Fruit fly (Drosophila melanogaster): ENCODE results near the gene Nek2.

The Nek2 gene

DNA sequence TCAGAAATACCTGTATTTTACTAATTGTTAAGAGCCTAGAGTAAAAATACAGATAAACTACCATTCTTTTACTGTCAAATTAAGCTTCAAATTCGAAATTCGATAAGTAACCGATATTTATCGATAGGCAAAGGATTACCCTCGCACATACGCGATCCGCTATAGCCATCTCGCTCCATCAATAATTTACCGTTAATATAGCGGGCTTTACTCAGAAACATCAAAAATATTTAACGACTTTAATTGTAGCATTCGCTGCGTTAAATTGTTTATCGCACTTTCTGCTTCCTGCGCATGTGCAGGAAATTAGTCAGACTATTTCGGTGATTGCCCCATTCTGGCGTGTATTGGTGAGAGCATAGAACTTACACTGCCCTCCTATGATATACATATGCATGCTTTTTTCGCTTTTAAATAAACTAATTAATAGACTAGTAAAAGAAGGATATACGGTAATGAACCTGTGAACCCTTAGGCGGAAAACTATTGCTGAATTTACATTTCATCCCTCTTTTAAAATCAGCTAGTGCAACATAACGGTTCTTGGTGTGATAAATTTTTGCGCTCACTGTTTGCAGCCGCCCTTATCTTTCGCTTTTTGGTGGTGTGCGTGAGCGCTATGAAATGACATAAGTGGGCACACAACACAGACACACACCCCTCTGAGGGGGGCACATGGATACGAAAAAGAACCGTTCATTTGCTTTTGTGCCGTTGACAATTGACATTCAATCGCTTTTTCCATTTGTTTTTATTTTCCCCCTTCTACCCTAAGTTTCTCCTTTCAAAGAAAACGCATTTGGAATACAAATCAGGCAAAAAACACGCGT is 17.0 kb upstream of the Nek2 start, which contains the start of the genes dpr14 and spidey (continued):
- peak; percentile 62 for TF ChIP-seq CG4707 (GFP tag; optimal IDR thresholded peaks at IDR 0.05)
- TF ChIP-seq Dp (GFP tag; optimal IDR thresholded peaks at IDR 0.05) = peak; percentile 55
- TF ChIP-seq maf-S (GFP tag; optimal IDR thresholded peaks at IDR 0.05) = peak; percentile 86
- peak; percentile 80 for TF ChIP-seq vfl (GFP tag; optimal IDR thresholded peaks at IDR 0.05)
- peak; percentile 49; the same call in 3 of the 4 replicates for TF ChIP-seq Dll (GFP tag; IDR thresholded peaks at IDR 0.05; ENCODE audit: partially characterized antibody)
- TF ChIP-seq prd (optimal IDR thresholded peaks at IDR 0.05) = no peak
- peak; percentile 93 for TF ChIP-seq prd (GFP tag; IDR thresholded peaks at IDR 0.05)
- peak; percentile 95 for TF ChIP-seq Hmr (GFP tag; optimal IDR thresholded peaks at IDR 0.05)
- TF ChIP-seq CG5180 (GFP tag; optimal IDR thresholded peaks at IDR 0.05) = peak; percentile 74
- TF ChIP-seq Adf1 (GFP tag; IDR thresholded peaks at IDR 0.05) = peak; percentile 83; the same call in 1 of the 2 replicates
- peak; percentile 71 for TF ChIP-seq CG12744 (GFP tag; optimal IDR thresholded peaks at IDR 0.05)
- no peak for TF ChIP-seq stwl (tag; optimal IDR thresholded peaks at IDR 0.05)
- TF ChIP-seq ttk (GFP tag; IDR thresholded peaks at IDR 0.05) = peak; percentile 90
- TF ChIP-seq CG3726 (GFP tag; IDR thresholded peaks at IDR 0.05) = peak; percentile 72; the same call in 2 of the 3 replicates
- TF ChIP-seq crp (GFP tag; optimal IDR thresholded peaks at IDR 0.05) = peak in 1 of 2 experiments; percentile 36
- peak; percentile 86 for TF ChIP-seq CG17361 (GFP tag; IDR thresholded peaks at IDR 0.05)
- TF ChIP-seq danr (GFP tag; IDR thresholded peaks at IDR 0.05) = peak; percentile 84
- peak; percentile 86 for TF ChIP-seq Mrtf (GFP tag; IDR thresholded peaks at IDR 0.05)
- peak; percentile 86 for TF ChIP-seq CG11247 (GFP tag; IDR thresholded peaks at IDR 0.05)
- peak in 1 of 2 experiments; percentile 84 for TF ChIP-seq Eip74EF (GFP tag; optimal IDR thresholded peaks at IDR 0.05)
- peak; percentile 66 for TF ChIP-seq CG17802 (tag; optimal IDR thresholded peaks at IDR 0.05)
- TF ChIP-seq seq (GFP tag; IDR thresholded peaks at IDR 0.05) = peak; percentile 95
- TF ChIP-seq Hr51 (GFP tag; optimal IDR thresholded peaks at IDR 0.05) = peak; percentile 80 to 91
- peak; percentile 75 for TF ChIP-seq rib (GFP tag; IDR thresholded peaks at IDR 0.05)
- TF ChIP-seq lilli (GFP tag; optimal IDR thresholded peaks at IDR 0.05) = peak; percentile 92
- peak; percentile 62; the same call in 1 of the 3 replicates for TF ChIP-seq CG2199 (GFP tag; IDR thresholded peaks at IDR 0.05)
- TF ChIP-seq fd102C (GFP tag; optimal IDR thresholded peaks at IDR 0.05) = peak; percentile 37
- peak; percentile 92 for TF ChIP-seq Oli (tag; optimal IDR thresholded peaks at IDR 0.05)
- TF ChIP-seq al (GFP tag; IDR thresholded peaks at IDR 0.05) = peak; percentile 88
- TF ChIP-seq z (GFP tag; IDR thresholded peaks at IDR 0.05) = no peak
- peak; percentile 77 for TF ChIP-seq ERR (GFP tag; optimal IDR thresholded peaks at IDR 0.05)
- peak; percentile 81 for TF ChIP-seq CG14050 (GFP tag; IDR thresholded peaks at IDR 0.05)
- TF ChIP-seq Doc3 (GFP tag; IDR thresholded peaks at IDR 0.05; ENCODE audit: partially characterized antibody) = 0 out of 3 replicates have a peak, but pooled peaks have one; percentile 15
- peak; percentile 83 for TF ChIP-seq Atf-2 (GFP tag; optimal IDR thresholded peaks at IDR 0.05)
- peak; percentile 78 for TF ChIP-seq ham (GFP tag; IDR thresholded peaks at IDR 0.05)
- peak; percentile 92 for TF ChIP-seq CG2712 (tag; optimal IDR thresholded peaks at IDR 0.05)
- peak; percentile 71 for TF ChIP-seq wek (GFP tag; optimal IDR thresholded peaks at IDR 0.05)
- TF ChIP-seq CG34422 (GFP tag; IDR thresholded peaks at IDR 0.05) = peak; percentile 91
- peak; percentile 81 for TF ChIP-seq Rx (GFP tag; IDR thresholded peaks at IDR 0.05)
- TF ChIP-seq CG1233 (GFP tag; optimal IDR thresholded peaks at IDR 0.05) = peak; percentile 85
- peak; percentile 86 for TF ChIP-seq CG6689 (GFP tag; IDR thresholded peaks at IDR 0.05)
- TF ChIP-seq ato (GFP tag; IDR thresholded peaks at IDR 0.05; ENCODE audit: partially characterized antibody) = no peak
- peak; percentile 92 for TF ChIP-seq caup (GFP tag; optimal IDR thresholded peaks at IDR 0.05; ENCODE audit: severe bottlenecking)
- peak; percentile 42 for TF ChIP-seq unc-4 (GFP tag; IDR thresholded peaks at IDR 0.05; ENCODE audit: partially characterized antibody)
- peak; percentile 46; the same call in 1 of the 2 replicates for TF ChIP-seq CG43689 (GFP tag; IDR thresholded peaks at IDR 0.05)
- TF ChIP-seq mam (GFP tag; optimal IDR thresholded peaks at IDR 0.05) = peak; percentile 88
- TF ChIP-seq da (GFP tag; optimal IDR thresholded peaks at IDR 0.05) = peak; percentile 63

Measured in whole organism, embryonic.